Fruit fly (Drosophila melanogaster) whole organism, wandering third instar larva: Measurements from ENCODE around the gene CG33700.

ENCODE experiments used
- Abd-B ChIP-seq: fragments of >200 bp; optimal IDR thresholded peaks from 2 replicates; lab custom pipeline; 2017; ENCODE audit warnings: missing biosample characterization, missing genetic modification characterization
- CrebA ChIP-seq: fragments of 200-800 bp; sonication (Bioruptor generic); optimal IDR thresholded peaks from 2 replicates; lab custom pipeline; 2016; ENCODE audit warnings: missing biosample characterization, mild to moderate bottlenecking, missing genetic modification characterization, borderline replicate concordance
- Dfd ChIP-seq: fragments of >200 bp; optimal IDR thresholded peaks from 2 replicates; lab custom pipeline; 2017; ENCODE audit warnings: missing biosample characterization, missing genetic modification characterization
- N ChIP-seq: fragments of >200 bp; optimal IDR thresholded peaks from 2 replicates; lab custom pipeline; 2018; ENCODE audit warnings: missing biosample characterization, missing external identifiers, missing genetic modification characterization
- dl ChIP-seq, 2 experiments: fragments of 175-275, 200-275 bp in 1 of 2; fragments of 200-275 bp in 1 of 2; sonication (Bioruptor generic); optimal IDR thresholded peaks; lab custom pipeline; 2018; ENCODE audit warnings: mild to moderate bottlenecking in 2 of 2, missing biosample characterization in 2 of 2, missing genetic modification characterization in 2 of 2, moderate library complexity in 2 of 2; ENCODE audit not compliant: partially characterized antibody in 2 of 2, insufficient read depth in 1 of 2
- dsf ChIP-seq: sonication (Bioruptor generic); optimal IDR thresholded peaks from 2 replicates; lab custom pipeline; 2016; ENCODE audit warnings: missing biosample characterization, missing genetic modification characterization, borderline replicate concordance
- jim ChIP-seq: fragments of 175-275, 200-325 bp; sonication (Bioruptor generic); optimal IDR thresholded peaks from 2 replicates; lab custom pipeline; 2016; ENCODE audit warnings: missing biosample characterization, mild to moderate bottlenecking, missing genetic modification characterization
- lola ChIP-seq: fragments of >200 bp; optimal IDR thresholded peaks from 2 replicates; lab custom pipeline; 2017; ENCODE audit warnings: missing biosample characterization, missing genetic modification characterization
- pan ChIP-seq: fragments of >200 bp; optimal IDR thresholded peaks from 2 replicates; lab custom pipeline; 2017
- psq ChIP-seq: fragments of 200-800 bp; sonication (Bioruptor generic); optimal IDR thresholded peaks from 3 replicates; lab custom pipeline; 2017; ENCODE audit warnings: missing biosample characterization, mild to moderate bottlenecking, missing genetic modification characterization, moderate library complexity
- usp ChIP-seq: fragments of >200 bp; optimal IDR thresholded peaks from 2 replicates; lab custom pipeline; 2017; ENCODE audit warnings: missing biosample characterization, missing genetic modification characterization

DNA sequence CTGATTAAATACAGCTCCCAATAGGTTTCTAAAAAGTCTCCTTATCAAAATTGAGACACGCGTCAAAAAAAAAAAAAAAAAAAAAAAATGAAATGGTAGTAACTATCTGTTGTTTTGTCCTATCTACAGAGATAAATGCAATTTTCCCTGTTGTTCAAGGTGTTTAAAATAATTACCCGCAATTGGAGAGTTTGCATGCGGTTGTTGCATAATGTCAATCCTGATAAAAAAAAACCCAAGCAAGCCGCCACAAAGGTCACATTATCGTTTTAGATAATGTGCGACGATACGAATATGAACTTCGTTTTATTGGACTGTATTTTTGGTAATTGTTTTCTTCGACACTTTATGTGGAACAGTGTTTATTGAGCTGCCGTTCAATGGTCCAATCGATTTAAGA, 22.5 kb downstream of the CG33700 start:
- TF ChIP-seq dl (GFP tag; optimal IDR thresholded peaks at IDR 0.05; lab: Kevin White, UChicago; ENCODE audit: insufficient read depth in 1 of 2, partially characterized antibody in 2 of 2) (no peak), CrebA (GFP tag; lab: Kevin White, UChicago) (no peak), usp (no peak), N (GFP tag; lab: Kevin White, UChicago) (no peak), lola (GFP tag; lab: Kevin White, UChicago) (no peak), pan (lab: Kevin White, UChicago) (no peak), Abd-B (no peak), psq (no peak), Dfd (GFP tag; lab: Kevin White, UChicago) (no peak), jim (no peak), dsf (GFP tag; lab: Kevin White, UChicago) (no peak)
